Fruit fly (Drosophila melanogaster): ENCODE results near the gene Ask1.

DNA sequence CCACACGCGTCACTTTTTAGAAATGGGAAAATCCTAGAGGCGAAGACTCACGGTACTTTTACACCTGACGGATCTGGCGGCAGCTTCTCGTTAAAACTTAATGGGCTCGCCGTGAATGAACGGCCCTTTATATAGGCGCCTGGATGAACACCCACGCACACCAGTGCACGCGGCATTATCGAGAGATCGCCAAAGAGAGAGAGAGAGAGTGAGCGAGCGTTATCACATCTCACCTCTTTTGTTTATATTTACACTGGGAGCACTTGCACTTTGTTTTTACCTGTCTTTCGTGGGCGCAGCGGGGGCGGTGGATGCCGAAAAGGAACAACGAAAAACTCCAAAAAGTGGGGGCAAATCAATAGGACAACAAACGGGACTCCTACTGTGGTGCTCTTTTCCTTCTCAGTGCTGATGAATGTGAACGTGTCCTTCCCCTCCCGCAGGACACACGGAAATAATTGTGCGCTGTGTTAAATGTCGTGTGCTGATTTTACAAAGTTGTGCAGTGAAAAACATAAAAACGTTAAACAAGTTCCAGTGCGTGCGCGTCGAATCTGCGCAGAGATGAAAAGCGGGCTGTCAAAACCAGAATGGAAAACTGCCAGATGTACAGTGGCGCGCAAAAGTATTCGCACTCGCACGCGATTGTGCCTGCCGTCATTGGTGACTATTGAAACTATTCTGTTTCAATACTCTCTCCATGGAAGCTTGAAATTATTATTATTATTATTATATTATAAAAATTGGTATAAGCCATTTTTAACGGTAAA lies 4.2 kb upstream of the Ask1 start, which contains the start of gene Mrp5:
- TF ChIP-seq CG34367 (tag; optimal IDR thresholded peaks at IDR 0.05) (no peak), gl (tag; optimal IDR thresholded peaks at IDR 0.05) (peak; percentile 60), EcR (GFP tag; optimal IDR thresholded peaks at IDR 0.05) (peak; percentile 58)

Data from whole organism, pupa.